Fruit fly (Drosophila melanogaster): Measurements from ENCODE around the gene pad.
A peak's percentile ranks its signal among the peaks of the same experiment; 100 is the strongest.

DNA sequence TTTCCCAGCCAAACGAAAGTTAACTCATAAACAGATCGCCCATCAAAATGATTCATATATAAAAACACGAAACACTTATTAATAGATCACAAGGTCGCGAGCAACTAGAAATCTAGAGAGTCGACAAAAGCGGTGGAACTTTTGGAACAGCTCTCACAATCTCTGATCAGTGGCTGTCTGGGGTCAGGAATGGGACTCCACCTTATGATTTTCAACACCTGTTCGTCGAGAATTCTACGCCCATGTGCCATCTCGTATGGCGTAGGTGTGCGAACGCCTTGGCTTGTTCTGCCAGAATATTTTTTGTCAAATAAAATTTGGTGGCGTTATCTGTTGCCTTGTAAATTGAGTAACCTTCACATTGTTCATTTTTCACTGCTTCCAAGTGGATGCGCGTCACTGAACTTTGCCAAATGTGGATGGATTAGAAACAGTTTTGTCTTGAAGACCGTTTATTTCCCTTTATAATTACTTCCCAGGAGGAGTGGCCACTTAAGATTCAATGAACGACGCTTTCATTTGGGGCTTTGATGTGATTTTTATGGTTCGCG, 13.3 kb downstream of the pad start:
- no peak for TF ChIP-seq B-H1 (GFP tag; IDR thresholded peaks at IDR 0.05)
- peak; percentile 93 for TF ChIP-seq Rfx (GFP tag; IDR thresholded peaks at IDR 0.05)
- TF ChIP-seq CG11723 (GFP tag; optimal IDR thresholded peaks at IDR 0.05): no peak
- no peak for TF ChIP-seq lola (GFP tag; optimal IDR thresholded peaks at IDR 0.05)
- TF ChIP-seq CG12744 (GFP tag; optimal IDR thresholded peaks at IDR 0.05): no peak
- no peak for TF ChIP-seq MESR4 (GFP tag; optimal IDR thresholded peaks at IDR 0.05)
